Worm (Caenorhabditis elegans) whole organism, L4 larva: ENCODE results near the gene K09F6.6.

Experiments
- ces-1 ChIP-seq: fragments of 150-350 bp; sonication (generic microtip); optimal IDR thresholded peaks from 4 replicates; lab custom pipeline; 2014; ENCODE audit warnings: missing biosample characterization, missing genetic modification reagents, missing genetic modification characterization
- unc-62 ChIP-seq, 3 experiments: fragments of 150-350 bp in 1 of 3; sonication (generic microtip); optimal IDR thresholded peaks in 2 of 3; peaks in 1 of 3; 1 replicate in 1 of 3; 2 replicates in 2 of 3; lab custom pipeline; 2014 to 2017; ENCODE audit warnings: missing biosample characterization in 3 of 3, missing genetic modification characterization in 3 of 3, missing genetic modification reagents in 3 of 3, missing genotype in 1 of 3

DNA sequence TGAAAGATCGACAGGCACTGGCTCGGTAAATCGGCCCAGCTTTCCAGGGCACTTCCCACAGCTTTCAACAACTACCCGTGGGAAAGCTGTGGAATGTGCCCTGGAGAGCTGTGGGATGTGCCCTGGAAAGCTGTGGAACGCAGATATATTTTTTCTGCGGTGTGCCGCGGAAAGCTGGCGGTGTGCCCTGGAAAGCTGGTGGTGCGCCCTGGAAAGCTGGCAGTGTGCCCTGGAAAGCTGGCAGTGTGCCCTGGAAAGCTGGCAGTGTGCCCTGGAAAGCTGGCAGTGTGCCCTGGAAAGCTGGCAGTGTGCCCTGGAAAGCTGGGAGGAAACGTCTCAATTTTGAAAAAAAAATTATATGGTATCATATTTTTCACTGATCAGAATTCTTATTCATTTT, 5.4 kb downstream of the K09F6.6 start:
- TF ChIP-seq ces-1 (no peak), unc-62 (GFP tag; optimal IDR thresholded peaks at IDR 0.05 in 1 of 2; lab: Kevin White, UChicago) (no peak), unc-62 (tag; optimal IDR thresholded peaks at IDR 0.05; lab: Kevin White, UChicago) (no peak)
